Fruit fly (Drosophila melanogaster) whole organism, adult: ENCODE results near the gene CG43245.

Experiments
- CG11617 ChIP-seq: fragments of 200-800 bp; sonication (Bioruptor generic); optimal IDR thresholded peaks from 2 replicates; lab custom pipeline; 2017; ENCODE audit warnings: mild to moderate bottlenecking, missing biosample characterization, missing genetic modification reagents, missing genetic modification characterization
- CG12768 ChIP-seq: fragments of 200-800 bp; sonication (Bioruptor generic); optimal IDR thresholded peaks from 2 replicates; lab custom pipeline; 2017; ENCODE audit warnings: missing biosample characterization, missing genetic modification characterization, mild to moderate bottlenecking, moderate library complexity, missing genetic modification reagents
- CG14711 ChIP-seq: fragments of 200-800 bp; sonication (Bioruptor generic); optimal IDR thresholded peaks from 2 replicates; lab custom pipeline; 2018; ENCODE audit warnings: missing biosample characterization, mild to moderate bottlenecking, missing genetic modification characterization, moderate library complexity
- CG1620 ChIP-seq: fragments of 200-800 bp; sonication (Bioruptor generic); optimal IDR thresholded peaks from 2 replicates; lab custom pipeline; 2016; ENCODE audit warnings: missing biosample characterization, missing genetic modification characterization
- CG33017 ChIP-seq: fragments of 200-800 bp; sonication (Bioruptor generic); optimal IDR thresholded peaks from 2 replicates; lab custom pipeline; 2018; ENCODE audit warnings: missing biosample characterization, mild to moderate bottlenecking, missing genetic modification characterization, moderate library complexity
- CG5204 ChIP-seq: fragments of 200-800 bp; sonication (Bioruptor generic); optimal IDR thresholded peaks from 2 replicates; lab custom pipeline; 2016; ENCODE audit warnings: missing biosample characterization, missing genetic modification characterization
- CG7045 ChIP-seq: fragments of 200-800 bp; sonication (Bioruptor generic); optimal IDR thresholded peaks from 2 replicates; lab custom pipeline; 2017; ENCODE audit warnings: missing biosample characterization, mild to moderate bottlenecking, missing genetic modification characterization
- CG7101 ChIP-seq: fragments of 200-800 bp; sonication (Bioruptor generic); optimal IDR thresholded peaks from 2 replicates; lab custom pipeline; 2018; ENCODE audit warnings: missing biosample characterization, mild to moderate bottlenecking, missing genetic modification characterization, moderate library complexity
- Clk ChIP-seq: fragments of 200-800 bp; sonication (Bioruptor generic); optimal IDR thresholded peaks from 2 replicates; lab custom pipeline; 2017; ENCODE audit warnings: missing biosample characterization, missing genetic modification characterization
- Crg-1 ChIP-seq: fragments of 200-800 bp; sonication (Bioruptor generic); optimal IDR thresholded peaks from 2 replicates; lab custom pipeline; 2016; ENCODE audit warnings: missing biosample characterization, missing genetic modification characterization
- Hr96 ChIP-seq: fragments of 200-800 bp; sonication (Bioruptor generic); optimal IDR thresholded peaks from 2 replicates; lab custom pipeline; 2016; ENCODE audit warnings: missing biosample characterization, missing genetic modification characterization
- Mnt ChIP-seq: fragments of 200-800 bp; sonication (Bioruptor generic); optimal IDR thresholded peaks from 2 replicates; lab custom pipeline; 2016; ENCODE audit warnings: missing biosample characterization, mild to moderate bottlenecking, missing genetic modification characterization
- bab1 ChIP-seq: fragments of 200-800 bp; sonication (Bioruptor generic); optimal IDR thresholded peaks from 3 replicates; lab custom pipeline; 2019; ENCODE audit warnings: missing biosample characterization, mild to moderate bottlenecking, missing genetic modification characterization, moderate library complexity
- cic ChIP-seq: fragments of 200-800 bp; sonication (Bioruptor generic); optimal IDR thresholded peaks from 2 replicates; lab custom pipeline; 2017; ENCODE audit warnings: missing biosample characterization, mild to moderate bottlenecking, missing genetic modification characterization, moderate library complexity
- cnc ChIP-seq, 2 experiments: fragments of >200 bp; optimal IDR thresholded peaks; 2 replicates each; lab custom pipeline; 2017
- kay ChIP-seq: fragments of 200-800 bp; sonication (Bioruptor generic); peaks from one replicate; lab custom pipeline; 2016; ENCODE audit warnings: missing biosample characterization, missing genetic modification characterization, borderline replicate concordance
- ovo ChIP-seq: fragments of 200-800 bp; sonication (Bioruptor generic); optimal IDR thresholded peaks from 2 replicates; lab custom pipeline; 2016; ENCODE audit warnings: missing biosample characterization, missing genetic modification characterization
- pad ChIP-seq: fragments of 200-800 bp; sonication (Bioruptor generic); optimal IDR thresholded peaks from 3 replicates; lab custom pipeline; 2017; ENCODE audit warnings: missing biosample characterization, missing genetic modification characterization, mild to moderate bottlenecking, moderate library complexity, missing genetic modification reagents
- tj ChIP-seq: fragments of 200-800 bp; sonication (Bioruptor generic); optimal IDR thresholded peaks from 3 replicates; lab custom pipeline; 2017; ENCODE audit warnings: missing biosample characterization, mild to moderate bottlenecking, missing genetic modification characterization, moderate library complexity
- toe ChIP-seq: fragments of 200-800 bp; sonication (Bioruptor generic); optimal IDR thresholded peaks from 2 replicates; lab custom pipeline; 2016; ENCODE audit warnings: missing biosample characterization, missing genetic modification characterization

CG43245 gene

dm6 chr3L:10772527-10773184 is 931 bp downstream of the CG43245 start:
- TF ChIP-seq CG7101 (tag; lab: Kevin White, UChicago), result no peak
- no peak for TF ChIP-seq CG33017 (tag; lab: Kevin White, UChicago)
- no peak for TF ChIP-seq kay (GFP tag; lab: Kevin White, UChicago)
- no peak for TF ChIP-seq CG12768 (GFP tag; lab: Kevin White, UChicago)
- TF ChIP-seq CG11617 (GFP tag; lab: Kevin White, UChicago), result no peak
- no peak for TF ChIP-seq Clk
- TF ChIP-seq Crg-1 (GFP tag; lab: Kevin White, UChicago), result no peak

dm6 chr3L:10773585-10773984 is 1.9 kb downstream of the CG43245 start:
- TF ChIP-seq CG12768 (GFP tag; lab: Kevin White, UChicago) (no peak), CG11617 (GFP tag; lab: Kevin White, UChicago) (no peak), cnc (optimal IDR thresholded peaks at IDR 0.05; lab: Kevin White, UChicago) (no peak), CG7045 (GFP tag; lab: Kevin White, UChicago) (no peak), pad (GFP tag; lab: Kevin White, UChicago) (no peak), tj (GFP tag; lab: Kevin White, UChicago) (no peak), CG5204 (GFP tag; lab: Kevin White, UChicago) (no peak), Crg-1 (GFP tag; lab: Kevin White, UChicago) (no peak), cic (no peak), ovo (GFP tag; lab: Kevin White, UChicago) (no peak), bab1 (GFP tag; lab: Kevin White, UChicago) (no peak), CG33017 (tag; lab: Kevin White, UChicago) (no peak), CG14711 (tag; lab: Kevin White, UChicago) (no peak), Hr96 (GFP tag; lab: Kevin White, UChicago) (no peak), CG1620 (GFP tag; lab: Kevin White, UChicago) (no peak), Clk (no peak), kay (GFP tag; lab: Kevin White, UChicago) (no peak), CG7101 (tag; lab: Kevin White, UChicago) (no peak), Mnt (GFP tag; lab: Kevin White, UChicago) (no peak), toe (no peak)

- no peak for TF ChIP-seq Crg-1 (GFP tag; lab: Kevin White, UChicago)
- no peak for TF ChIP-seq Clk
- no peak for TF ChIP-seq CG33017 (tag; lab: Kevin White, UChicago)
- TF ChIP-seq pad (GFP tag; lab: Kevin White, UChicago), result no peak
- TF ChIP-seq CG11617 (GFP tag; lab: Kevin White, UChicago), result no peak
- TF ChIP-seq toe, result no peak
- no peak for TF ChIP-seq bab1 (GFP tag; lab: Kevin White, UChicago)
- TF ChIP-seq cic, result no peak
- TF ChIP-seq Hr96 (GFP tag; lab: Kevin White, UChicago), result no peak
- no peak for TF ChIP-seq CG1620 (GFP tag; lab: Kevin White, UChicago)
These were observed 3.5 kb downstream of the CG43245 start for dm6 chr3L:10775182-10775581.

- TF ChIP-seq CG7101 (tag; lab: Kevin White, UChicago) (no peak), bab1 (GFP tag; lab: Kevin White, UChicago) (no peak), pad (GFP tag; lab: Kevin White, UChicago) (no peak), Clk (no peak), toe (no peak), cnc (optimal IDR thresholded peaks at IDR 0.05; lab: Kevin White, UChicago) (no peak), kay (GFP tag; lab: Kevin White, UChicago) (no peak), CG33017 (tag; lab: Kevin White, UChicago) (no peak), CG5204 (GFP tag; lab: Kevin White, UChicago) (no peak), ovo (GFP tag; lab: Kevin White, UChicago) (no peak), CG12768 (GFP tag; lab: Kevin White, UChicago) (no peak), CG1620 (GFP tag; lab: Kevin White, UChicago) (no peak), cic (no peak), CG14711 (tag; lab: Kevin White, UChicago) (no peak), CG7045 (GFP tag; lab: Kevin White, UChicago) (no peak), Crg-1 (GFP tag; lab: Kevin White, UChicago) (no peak)
These were observed 4.0 kb downstream of the CG43245 start for dm6 chr3L:10775736-10776135.

- TF ChIP-seq Hr96 (GFP tag; lab: Kevin White, UChicago) (peak; percentile 95), Crg-1 (GFP tag; lab: Kevin White, UChicago) (peak; percentile 67), CG11617 (GFP tag; lab: Kevin White, UChicago) (peak; percentile 78), CG14711 (tag; lab: Kevin White, UChicago) (peak; percentile 91), toe (peak; percentile 79), bab1 (GFP tag; lab: Kevin White, UChicago) (peak; percentile 85), CG5204 (GFP tag; lab: Kevin White, UChicago) (peak; percentile 89), ovo (GFP tag; lab: Kevin White, UChicago) (no peak), Mnt (GFP tag; lab: Kevin White, UChicago) (peak; percentile 68), kay (GFP tag; lab: Kevin White, UChicago) (no peak), CG7101 (tag; lab: Kevin White, UChicago) (peak; percentile 94), cic (peak; percentile 23), CG7045 (GFP tag; lab: Kevin White, UChicago) (peak; percentile 91), CG33017 (tag; lab: Kevin White, UChicago) (peak; percentile 95), tj (GFP tag; lab: Kevin White, UChicago) (peak; percentile 60), CG1620 (GFP tag; lab: Kevin White, UChicago) (peak; percentile 16), Clk (peak; percentile 88), cnc (optimal IDR thresholded peaks at IDR 0.05; lab: Kevin White, UChicago) (no peak), pad (GFP tag; lab: Kevin White, UChicago) (peak; percentile 70), CG12768 (GFP tag; lab: Kevin White, UChicago) (peak; percentile 93)
These were observed 4.8 kb downstream of the CG43245 start for dm6 chr3L:10776367-10777026.
